Fruit fly (Drosophila melanogaster): ENCODE measurements around the gene how.

how gene

DNA sequence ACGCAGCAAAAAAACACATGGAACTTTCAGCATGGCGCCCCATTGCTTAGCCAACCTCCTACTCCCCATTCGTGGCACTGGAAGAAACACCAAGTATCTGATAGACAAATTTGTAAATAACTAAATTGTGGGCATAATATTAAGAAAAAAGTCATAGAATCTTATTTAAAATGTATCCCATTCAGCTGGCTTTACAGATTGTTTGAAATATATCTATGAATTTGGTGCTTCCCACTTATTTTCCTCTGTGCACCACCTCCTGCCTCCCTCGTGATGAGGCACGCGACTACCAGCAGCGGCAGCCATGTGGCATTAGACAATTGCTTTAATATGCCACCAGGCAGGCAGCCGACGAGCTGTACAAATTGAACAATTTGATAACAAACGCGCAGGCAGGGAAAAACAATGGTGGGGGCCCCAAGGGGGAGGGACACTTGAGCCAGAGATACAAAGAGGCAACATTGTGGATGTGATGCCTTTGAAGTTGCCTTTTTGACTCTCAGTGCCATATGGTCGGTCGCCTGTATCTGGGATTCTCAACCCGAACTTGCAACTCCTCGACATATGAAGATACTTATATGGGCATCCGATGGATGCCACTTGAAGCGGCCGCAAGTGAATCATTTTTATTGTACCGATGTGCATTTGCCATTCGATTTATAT lies 7.3 kb downstream of the how start:
- TF ChIP-seq Eip78C (GFP tag) (peak; percentile 85), eg (GFP tag; IDR thresholded peaks at IDR 0.05) (peak; percentile 82), Sox15 (GFP tag; optimal IDR thresholded peaks at IDR 0.05) (no peak), CG7368 (GFP tag; optimal IDR thresholded peaks at IDR 0.05) (no peak), Eip75B (GFP tag; optimal IDR thresholded peaks at IDR 0.05) (peak; percentile 50), net (GFP tag; optimal IDR thresholded peaks at IDR 0.05) (peak; percentile 62), CG6808 (GFP tag; optimal IDR thresholded peaks at IDR 0.05) (peak; percentile 23), Blimp-1 (GFP tag; optimal IDR thresholded peaks at IDR 0.05) (no peak), CG6792 (GFP tag; optimal IDR thresholded peaks at IDR 0.05) (peak; percentile 29), OdsH (GFP tag; optimal IDR thresholded peaks at IDR 0.05) (peak; percentile 60), acj6 (GFP tag; optimal IDR thresholded peaks at IDR 0.05) (peak; percentile 36), CG10631 (GFP tag; optimal IDR thresholded peaks at IDR 0.05) (peak; percentile 56), CG8319 (GFP tag; optimal IDR thresholded peaks at IDR 0.05) (no peak), Lpt (GFP tag; optimal IDR thresholded peaks at IDR 0.05) (peak; percentile 65), Hr4 (GFP tag; optimal IDR thresholded peaks at IDR 0.05) (peak; percentile 79), esn (GFP tag; optimal IDR thresholded peaks at IDR 0.05) (peak; percentile 53), CG32006 (GFP tag; optimal IDR thresholded peaks at IDR 0.05) (peak; percentile 83), CG11294 (GFP tag; IDR thresholded peaks at IDR 0.05) (peak; percentile 60), dsx (GFP tag; optimal IDR thresholded peaks at IDR 0.05; ENCODE audit: poor library complexity, severe bottlenecking) (peak; percentile 62), CG6276 (GFP tag; optimal IDR thresholded peaks at IDR 0.05) (peak; percentile 66), salr (GFP tag; optimal IDR thresholded peaks at IDR 0.05) (peak in 1 of 2 experiments; percentile 50), Hr38 (GFP tag; optimal IDR thresholded peaks at IDR 0.05) (no peak), ss (GFP tag; optimal IDR thresholded peaks at IDR 0.05) (peak in 1 of 2 experiments; percentile 26), fd85E (GFP tag; optimal IDR thresholded peaks at IDR 0.05) (no peak), CG3919 (GFP tag; optimal IDR thresholded peaks at IDR 0.05) (peak; percentile 61), Sox14 (GFP tag; optimal IDR thresholded peaks at IDR 0.05) (peak; percentile 56), Gug (GFP tag; IDR thresholded peaks at IDR 0.05) (peak; percentile 68), CG11762 (GFP tag; optimal IDR thresholded peaks at IDR 0.05; ENCODE audit: insufficient read depth) (peak; percentile 28), Smox (GFP tag; optimal IDR thresholded peaks at IDR 0.05) (no peak), CG31627 (GFP tag; optimal IDR thresholded peaks at IDR 0.05) (peak; percentile 11), pdm3 (GFP tag; optimal IDR thresholded peaks at IDR 0.05) (peak; percentile 51), CG4318 (GFP tag; optimal IDR thresholded peaks at IDR 0.05) (peak; percentile 61), CG8119 (GFP tag; IDR thresholded peaks at IDR 0.05) (peak; percentile 85), Ets96B (tag; optimal IDR thresholded peaks at IDR 0.05) (peak; percentile 55), CG15336 (GFP tag; IDR thresholded peaks at IDR 0.05) (peak; percentile 87), CG16779 (tag; optimal IDR thresholded peaks at IDR 0.05) (peak; percentile 6), spab (GFP tag; optimal IDR thresholded peaks at IDR 0.05) (peak; percentile 41), fd59A (GFP tag; optimal IDR thresholded peaks at IDR 0.05) (peak; percentile 32), Hr39 (GFP tag; optimal IDR thresholded peaks at IDR 0.05) (peak; percentile 12), lz (GFP tag; optimal IDR thresholded peaks at IDR 0.05) (peak; percentile 15), achi (GFP tag; optimal IDR thresholded peaks at IDR 0.05) (peak; percentile 61), CG11902 (GFP tag; optimal IDR thresholded peaks at IDR 0.05) (no peak), cyc (GFP tag; optimal IDR thresholded peaks at IDR 0.05) (peak; percentile 5), CG10669 (GFP tag; optimal IDR thresholded peaks at IDR 0.05) (peak; percentile 52), CG8632 (GFP tag; optimal IDR thresholded peaks at IDR 0.05) (peak; percentile 31), CG1621 (tag; optimal IDR thresholded peaks at IDR 0.05) (no peak), CG34406 (GFP tag; optimal IDR thresholded peaks at IDR 0.05) (no peak), svp (GFP tag) (no peak), Met (GFP tag; optimal IDR thresholded peaks at IDR 0.05) (peak; percentile 39), topi (GFP tag; optimal IDR thresholded peaks at IDR 0.05) (peak; percentile 31), CG3032 (tag; optimal IDR thresholded peaks at IDR 0.05) (peak; percentile 35)

Measured in whole organism, prepupa.